Worm (Caenorhabditis elegans): ENCODE data around the gene K02F6.4.

DNA sequence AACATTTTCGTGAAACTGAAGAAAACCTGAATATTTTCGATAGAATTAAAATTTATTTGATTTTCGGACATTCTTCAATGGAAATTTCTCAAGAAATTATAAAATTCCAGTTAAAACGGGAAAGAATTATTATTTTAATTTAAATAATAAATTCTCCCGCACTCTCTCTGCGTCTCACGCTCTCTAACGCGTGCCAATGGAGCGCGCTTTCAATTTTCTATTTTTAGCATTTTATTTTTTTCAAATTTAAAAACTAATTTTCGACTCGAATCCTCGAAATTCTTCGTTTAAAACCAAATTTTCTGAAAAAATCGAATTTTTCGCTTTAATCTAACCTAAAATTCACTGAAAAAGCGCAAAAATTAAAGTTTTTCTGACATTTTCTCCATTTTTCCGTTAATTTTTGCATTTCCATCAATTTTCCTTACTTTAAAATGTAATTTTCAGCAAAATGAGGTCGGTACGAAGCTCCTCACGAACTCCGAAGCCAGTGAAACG, 33.8 kb upstream of the K02F6.4 start, which contains the start of gene gbas-1:
- TF ChIP-seq him-1 (tag; optimal IDR thresholded peaks at IDR 0.05), result no peak
- no peak for TF ChIP-seq W03F9.2 (tag; optimal IDR thresholded peaks at IDR 0.05)

All from whole organism, L4/young adult.